Worm (Caenorhabditis elegans): Measurements from ENCODE around the gene R02E12.4.

R02E12.4 gene

DNA sequence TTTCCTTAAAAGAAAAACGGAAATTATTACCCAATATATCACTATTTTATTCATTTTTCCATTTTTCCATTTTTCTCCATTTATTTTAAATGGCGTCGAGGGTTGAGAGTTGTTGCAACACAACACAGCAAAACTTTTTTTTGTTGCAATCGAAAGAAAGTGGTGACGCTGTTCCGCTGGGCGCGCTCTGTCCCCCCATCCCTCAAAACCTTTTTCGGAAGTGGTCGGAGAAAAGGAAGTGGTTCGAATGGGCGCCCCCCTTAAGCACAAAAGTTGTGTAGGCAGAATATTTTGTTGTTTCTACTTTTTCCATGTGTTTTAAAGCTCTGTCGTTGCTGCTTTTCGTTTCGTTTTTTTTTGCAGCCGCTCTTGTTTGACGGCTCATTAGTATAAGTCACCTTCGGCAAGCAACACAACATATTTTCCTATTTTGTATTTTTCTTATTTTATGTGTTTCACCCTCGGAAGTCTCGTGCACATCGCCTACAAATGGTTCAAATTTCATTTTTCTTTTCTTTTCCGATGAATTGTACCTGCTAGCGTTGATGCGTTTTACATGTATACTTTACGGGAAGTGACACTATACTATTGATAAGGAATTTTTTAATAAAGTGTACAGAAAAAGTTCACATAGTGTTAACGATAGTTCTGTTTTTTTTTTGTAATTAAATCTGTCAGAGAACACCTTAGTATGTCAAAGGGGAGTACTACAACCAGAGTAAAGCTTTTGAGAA lies 12.6 kb downstream of the R02E12.4 start:
- TF ChIP-seq pag-3 (tag; optimal IDR thresholded peaks at IDR 0.05; ENCODE audit: borderline replicate concordance), result no peak
- no peak for TF ChIP-seq hlh-13 (GFP tag; optimal IDR thresholded peaks at IDR 0.05)
- no peak for TF ChIP-seq pax-1 (tag; optimal IDR thresholded peaks at IDR 0.05)
- TF ChIP-seq zip-5 (tag; optimal IDR thresholded peaks at IDR 0.05), result no peak

DNA sequence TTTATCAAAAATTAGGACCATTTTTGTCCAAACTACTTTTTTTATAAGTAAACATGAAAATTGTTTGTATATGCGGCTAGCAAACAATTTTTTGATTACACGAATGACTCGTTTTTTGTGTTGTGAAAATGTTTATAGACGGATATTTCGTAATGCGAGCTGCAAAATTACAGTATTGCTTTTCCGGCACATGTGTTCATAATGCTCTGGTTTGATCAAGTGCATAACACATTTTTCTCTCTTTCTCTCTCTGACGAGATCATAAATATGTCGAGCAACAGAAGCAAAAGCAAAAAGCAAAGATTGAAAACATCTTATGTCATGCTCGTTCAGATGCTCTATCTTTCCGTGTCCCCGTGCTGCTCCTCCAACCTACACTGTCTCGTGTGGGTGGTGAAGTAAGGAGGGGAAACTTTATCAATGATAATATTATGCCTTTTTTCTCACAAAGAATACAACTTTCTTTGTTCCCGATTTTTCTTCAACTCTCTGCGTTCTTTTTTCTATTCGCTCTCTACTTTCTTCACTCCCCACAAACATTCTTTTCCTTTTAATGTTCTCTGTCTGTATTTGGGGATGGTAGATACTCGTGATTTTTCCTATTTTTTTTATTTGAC lies 13.6 kb downstream of the R02E12.4 start:
- no peak for TF ChIP-seq C38D4.7 (GFP tag; optimal IDR thresholded peaks at IDR 0.05)
- TF ChIP-seq ahr-1 (tag; optimal IDR thresholded peaks at IDR 0.05), result no peak
- no peak for TF ChIP-seq dve-1 (tag; optimal IDR thresholded peaks at IDR 0.05)
- no peak for TF ChIP-seq lin-11 (tag; optimal IDR thresholded peaks at IDR 0.05)
- no peak for TF ChIP-seq pag-3 (tag; optimal IDR thresholded peaks at IDR 0.05; ENCODE audit: borderline replicate concordance)
- TF ChIP-seq fkh-6 (tag; optimal IDR thresholded peaks at IDR 0.05), result no peak
- TF ChIP-seq unc-86 (tag; optimal IDR thresholded peaks at IDR 0.05), result no peak
- TF ChIP-seq sox-2 (GFP tag; IDR thresholded peaks at IDR 0.05), result no peak
- no peak for TF ChIP-seq elt-2 (tag; optimal IDR thresholded peaks at IDR 0.05)
- no peak for TF ChIP-seq rnt-1 (tag; optimal IDR thresholded peaks at IDR 0.05)
- TF ChIP-seq ceh-18 (tag; optimal IDR thresholded peaks at IDR 0.05), result no peak
- no peak for TF ChIP-seq tbx-7 (tag; optimal IDR thresholded peaks at IDR 0.05)
- TF ChIP-seq ets-4 (tag; optimal IDR thresholded peaks at IDR 0.05), result no peak
- TF ChIP-seq ceh-30 (tag; optimal IDR thresholded peaks at IDR 0.05), result no peak
- TF ChIP-seq gmeb-2 (tag; optimal IDR thresholded peaks at IDR 0.05), result no peak
- no peak for TF ChIP-seq fax-1 (tag; optimal IDR thresholded peaks at IDR 0.05)
- TF ChIP-seq sdc-2 (tag; optimal IDR thresholded peaks at IDR 0.05), result no peak
- no peak for TF ChIP-seq ceh-19 (GFP tag; optimal IDR thresholded peaks at IDR 0.05)
- TF ChIP-seq hlh-13 (GFP tag; optimal IDR thresholded peaks at IDR 0.05), result no peak
- TF ChIP-seq pros-1 (tag; optimal IDR thresholded peaks at IDR 0.05), result no peak

DNA sequence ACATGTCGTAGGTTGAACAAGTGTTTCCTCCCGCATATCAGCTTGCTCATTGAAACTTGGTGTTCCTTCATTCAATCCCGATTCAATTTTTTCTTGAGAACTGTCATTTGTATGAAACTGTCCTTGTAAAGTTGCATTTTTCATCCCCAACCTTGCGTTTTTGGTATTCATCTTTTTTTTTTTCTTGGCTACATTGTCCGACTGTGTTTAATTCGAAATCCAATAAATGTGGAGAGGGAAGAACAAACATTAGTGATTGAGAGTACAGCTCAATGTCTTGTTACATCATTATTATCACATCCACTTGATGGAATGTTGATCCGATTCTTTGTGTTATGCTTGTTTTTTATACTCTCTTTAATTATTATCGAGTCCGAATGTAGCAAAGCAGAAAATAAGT lies 16.9 kb downstream of the R02E12.4 start, which contains the start of gene acr-10:
Gene acr-10, plus strand, starts transcription at position 301 of the 400 bp plus-strand sequence.
- TF ChIP-seq lim-6 (tag; optimal IDR thresholded peaks at IDR 0.05) (no peak), eyg-1 (tag; optimal IDR thresholded peaks at IDR 0.05) (no peak)

Data from whole organism, late embryonic.